Worm (Caenorhabditis elegans): ENCODE measurements around the gene F58H1.6.

- TF ChIP-seq snpc-4 (tag; optimal IDR thresholded peaks at IDR 0.05) (no peak), nhr-76 (tag; optimal IDR thresholded peaks at IDR 0.05) (no peak), mls-2 (tag; optimal IDR thresholded peaks at IDR 0.05) (no peak), lsy-2 (tag; optimal IDR thresholded peaks at IDR 0.05) (no peak), ces-1 (GFP tag; optimal IDR thresholded peaks at IDR 0.05) (no peak), mep-1 (tag; optimal IDR thresholded peaks at IDR 0.05) (no peak), nhr-2 (tag; optimal IDR thresholded peaks at IDR 0.05) (no peak), ztf-11 (tag; optimal IDR thresholded peaks at IDR 0.05) (no peak)
Measured at ce11 chrV:11902161-11902560, 40.3 kb upstream of the F58H1.6 start.
